Fruit fly (Drosophila melanogaster): ENCODE data around the gene Orc5.

The Orc5 gene

DNA sequence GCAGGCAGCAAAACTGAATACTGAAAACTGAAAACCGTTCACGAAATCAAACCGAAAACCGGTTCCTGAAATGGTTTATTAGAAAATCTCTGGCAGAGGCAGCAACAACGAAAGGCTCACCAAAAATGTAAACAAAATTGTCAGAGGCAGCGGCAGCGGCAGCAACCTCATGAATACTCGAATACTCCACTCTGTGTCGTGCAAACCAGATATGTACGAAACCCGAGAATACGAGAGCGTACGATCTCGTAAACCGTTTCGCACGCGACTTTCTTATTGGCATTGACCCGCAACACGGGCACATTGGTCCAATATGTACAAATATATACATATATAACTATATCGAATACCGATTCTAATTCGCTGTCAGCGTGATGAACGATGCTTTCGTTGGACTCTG is 7.9 kb downstream of the Orc5 start:
- no peak for TF ChIP-seq toe (GFP tag; optimal IDR thresholded peaks at IDR 0.05)
- TF ChIP-seq tj (GFP tag; optimal IDR thresholded peaks at IDR 0.05): no peak
- no peak for TF ChIP-seq kay (GFP tag; ENCODE audit: borderline replicate concordance)
- no peak for TF ChIP-seq CG11617 (GFP tag; optimal IDR thresholded peaks at IDR 0.05)
- no peak for TF ChIP-seq ovo (GFP tag; optimal IDR thresholded peaks at IDR 0.05)
- TF ChIP-seq CG7045 (GFP tag; optimal IDR thresholded peaks at IDR 0.05): no peak
- no peak for TF ChIP-seq bab1 (GFP tag; optimal IDR thresholded peaks at IDR 0.05)
- no peak for TF ChIP-seq Clk (GFP tag; optimal IDR thresholded peaks at IDR 0.05)
- TF ChIP-seq CG14711 (tag; optimal IDR thresholded peaks at IDR 0.05): no peak
- no peak for TF ChIP-seq Crg-1 (GFP tag; optimal IDR thresholded peaks at IDR 0.05)
- TF ChIP-seq Hr96 (GFP tag; optimal IDR thresholded peaks at IDR 0.05): no peak
- no peak for TF ChIP-seq CG33017 (tag; optimal IDR thresholded peaks at IDR 0.05)
- TF ChIP-seq CG7101 (tag; optimal IDR thresholded peaks at IDR 0.05): no peak
- no peak for TF ChIP-seq Mnt (GFP tag; optimal IDR thresholded peaks at IDR 0.05)

- TF ChIP-seq CG12768 (GFP tag; optimal IDR thresholded peaks at IDR 0.05): peak; percentile 55
- peak; percentile 43 for TF ChIP-seq Clk (GFP tag; optimal IDR thresholded peaks at IDR 0.05)
- peak; percentile 4 for TF ChIP-seq Crg-1 (GFP tag; optimal IDR thresholded peaks at IDR 0.05)
- no peak for TF ChIP-seq Hr96 (GFP tag; optimal IDR thresholded peaks at IDR 0.05)
- TF ChIP-seq cic (GFP tag; optimal IDR thresholded peaks at IDR 0.05): peak; percentile 93
- TF ChIP-seq CG5204 (GFP tag; optimal IDR thresholded peaks at IDR 0.05): peak; percentile 10
- no peak for TF ChIP-seq Mnt (GFP tag; optimal IDR thresholded peaks at IDR 0.05)
- peak; percentile 84 for TF ChIP-seq kay (GFP tag; ENCODE audit: borderline replicate concordance)
- TF ChIP-seq CG33017 (tag; optimal IDR thresholded peaks at IDR 0.05): peak; percentile 78
- TF ChIP-seq CG1620 (GFP tag; optimal IDR thresholded peaks at IDR 0.05): no peak
- TF ChIP-seq pad (GFP tag; optimal IDR thresholded peaks at IDR 0.05): peak; percentile 32
- no peak for TF ChIP-seq CG14711 (tag; optimal IDR thresholded peaks at IDR 0.05)
- peak; percentile 71 for TF ChIP-seq CG11617 (GFP tag; optimal IDR thresholded peaks at IDR 0.05)
- TF ChIP-seq CG7101 (tag; optimal IDR thresholded peaks at IDR 0.05): peak; percentile 50
- TF ChIP-seq CG7045 (GFP tag; optimal IDR thresholded peaks at IDR 0.05): peak; percentile 71
These were observed 9.2 kb downstream of the Orc5 start for dm6 chr2L:13838647-13839390.

dm6 chr2L:13839744-13840151 is 10.1 kb downstream of the Orc5 start:
- peak; percentile 38 for TF ChIP-seq CG5204 (GFP tag; optimal IDR thresholded peaks at IDR 0.05)
- peak; percentile 8 for TF ChIP-seq toe (GFP tag; optimal IDR thresholded peaks at IDR 0.05)
- TF ChIP-seq CG33017 (tag; optimal IDR thresholded peaks at IDR 0.05): peak; percentile 29
- TF ChIP-seq cic (GFP tag; optimal IDR thresholded peaks at IDR 0.05): no peak
- TF ChIP-seq cnc (optimal IDR thresholded peaks at IDR 0.05): no peak
- TF ChIP-seq CG7101 (tag; optimal IDR thresholded peaks at IDR 0.05): peak; percentile 31
- peak; percentile 37 for TF ChIP-seq CG11617 (GFP tag; optimal IDR thresholded peaks at IDR 0.05)
- no peak for TF ChIP-seq pad (GFP tag; optimal IDR thresholded peaks at IDR 0.05)
- peak; percentile 31 for TF ChIP-seq CG7045 (GFP tag; optimal IDR thresholded peaks at IDR 0.05)
- peak; percentile 2 for TF ChIP-seq Hr96 (GFP tag; optimal IDR thresholded peaks at IDR 0.05)
- no peak for TF ChIP-seq CG12768 (GFP tag; optimal IDR thresholded peaks at IDR 0.05)
- peak; percentile 68 for TF ChIP-seq bab1 (GFP tag; optimal IDR thresholded peaks at IDR 0.05)
- TF ChIP-seq CG1620 (GFP tag; optimal IDR thresholded peaks at IDR 0.05): peak; percentile 22
- peak; percentile 40 for TF ChIP-seq CG14711 (tag; optimal IDR thresholded peaks at IDR 0.05)
- peak; percentile 81 for TF ChIP-seq kay (GFP tag; ENCODE audit: borderline replicate concordance)
- no peak for TF ChIP-seq Clk (GFP tag; optimal IDR thresholded peaks at IDR 0.05)

- TF ChIP-seq CG1620 (GFP tag; optimal IDR thresholded peaks at IDR 0.05) (no peak), CG33017 (tag; optimal IDR thresholded peaks at IDR 0.05) (no peak), CG7101 (tag; optimal IDR thresholded peaks at IDR 0.05) (no peak), CG12768 (GFP tag; optimal IDR thresholded peaks at IDR 0.05) (no peak), Crg-1 (GFP tag; optimal IDR thresholded peaks at IDR 0.05) (no peak), CG5204 (GFP tag; optimal IDR thresholded peaks at IDR 0.05) (no peak), CG7045 (GFP tag; optimal IDR thresholded peaks at IDR 0.05) (no peak), CG11617 (GFP tag; optimal IDR thresholded peaks at IDR 0.05) (no peak), Mnt (GFP tag; optimal IDR thresholded peaks at IDR 0.05) (no peak), toe (GFP tag; optimal IDR thresholded peaks at IDR 0.05) (no peak), bab1 (GFP tag; optimal IDR thresholded peaks at IDR 0.05) (no peak)
These were observed 11.9 kb downstream of the Orc5 start, which contains the start of gene CG33307 for dm6 chr2L:13841508-13841907. Gene CG33307 (minus strand): TSS chr2L:13841520.

dm6 chr2L:13842078-13842477 is 12.4 kb downstream of the Orc5 start:
- TF ChIP-seq Hr96 (GFP tag; optimal IDR thresholded peaks at IDR 0.05) (no peak), tj (GFP tag; optimal IDR thresholded peaks at IDR 0.05) (no peak), toe (GFP tag; optimal IDR thresholded peaks at IDR 0.05) (no peak), CG14711 (tag; optimal IDR thresholded peaks at IDR 0.05) (no peak), Crg-1 (GFP tag; optimal IDR thresholded peaks at IDR 0.05) (no peak), cnc (optimal IDR thresholded peaks at IDR 0.05) (no peak), CG7101 (tag; optimal IDR thresholded peaks at IDR 0.05) (no peak), CG33017 (tag; optimal IDR thresholded peaks at IDR 0.05) (no peak), CG12768 (GFP tag; optimal IDR thresholded peaks at IDR 0.05) (no peak), CG7045 (GFP tag; optimal IDR thresholded peaks at IDR 0.05) (no peak), CG5204 (GFP tag; optimal IDR thresholded peaks at IDR 0.05) (no peak)

dm6 chr2L:13842572-13842971 is 12.9 kb downstream of the Orc5 start:
- no peak for TF ChIP-seq CG33017 (tag; optimal IDR thresholded peaks at IDR 0.05)
- TF ChIP-seq bab1 (GFP tag; optimal IDR thresholded peaks at IDR 0.05): no peak
- no peak for TF ChIP-seq ovo (GFP tag; optimal IDR thresholded peaks at IDR 0.05)
- TF ChIP-seq CG7045 (GFP tag; optimal IDR thresholded peaks at IDR 0.05): no peak
- no peak for TF ChIP-seq cic (GFP tag; optimal IDR thresholded peaks at IDR 0.05)
- TF ChIP-seq pad (GFP tag; optimal IDR thresholded peaks at IDR 0.05): no peak
- no peak for TF ChIP-seq cnc (optimal IDR thresholded peaks at IDR 0.05)
- no peak for TF ChIP-seq CG11617 (GFP tag; optimal IDR thresholded peaks at IDR 0.05)
- TF ChIP-seq Clk (GFP tag; optimal IDR thresholded peaks at IDR 0.05): no peak
- no peak for TF ChIP-seq CG5204 (GFP tag; optimal IDR thresholded peaks at IDR 0.05)
- TF ChIP-seq CG14711 (tag; optimal IDR thresholded peaks at IDR 0.05): no peak
- TF ChIP-seq toe (GFP tag; optimal IDR thresholded peaks at IDR 0.05): no peak
- TF ChIP-seq CG12768 (GFP tag; optimal IDR thresholded peaks at IDR 0.05): no peak
- no peak for TF ChIP-seq Hr96 (GFP tag; optimal IDR thresholded peaks at IDR 0.05)
- TF ChIP-seq Crg-1 (GFP tag; optimal IDR thresholded peaks at IDR 0.05): no peak
- no peak for TF ChIP-seq CG7101 (tag; optimal IDR thresholded peaks at IDR 0.05)

Measured in whole organism, adult.